Worm (Caenorhabditis elegans): ENCODE results near the gene T07D3.2.

The T07D3.2 gene

ce11 chrII:880666-881226 lies 21.0 kb upstream of the T07D3.2 start:
- TF ChIP-seq daf-16 (GFP tag; optimal IDR thresholded peaks at IDR 0.05) (no peak), daf-16 (tag; optimal IDR thresholded peaks at IDR 0.05) (peak; percentile 42), zag-1 (tag; optimal IDR thresholded peaks at IDR 0.05) (no peak), ama-1 (optimal IDR thresholded peaks at IDR 0.05) (no peak), unc-130 (GFP tag; optimal IDR thresholded peaks at IDR 0.05) (no peak), ceh-32 (tag; optimal IDR thresholded peaks at IDR 0.05; ENCODE audit: poor library complexity) (no peak), lin-39 (tag; optimal IDR thresholded peaks at IDR 0.05) (no peak), unc-62 (GFP tag; optimal IDR thresholded peaks at IDR 0.05 in 1 of 2) (peak in 1 of 2 experiments; percentile 99), unc-62 (tag; optimal IDR thresholded peaks at IDR 0.05) (no peak), hlh-11 (tag; optimal IDR thresholded peaks at IDR 0.05) (peak; percentile 47), nhr-28 (tag; optimal IDR thresholded peaks at IDR 0.05) (peak; percentile 54), attf-4 (tag; optimal IDR thresholded peaks at IDR 0.05) (no peak), dmd-6 (GFP tag; IDR thresholded peaks at IDR 0.05) (peak; percentile 71), pqm-1 (tag; optimal IDR thresholded peaks at IDR 0.05) (peak; percentile 87), dve-1 (tag; optimal IDR thresholded peaks at IDR 0.05; ENCODE audit: insufficient read depth) (peak; percentile 9), skn-1 (tag; optimal IDR thresholded peaks at IDR 0.05) (no peak), dmd-9 (GFP tag; IDR thresholded peaks at IDR 0.05) (no peak), ztf-11 (tag; optimal IDR thresholded peaks at IDR 0.05) (no peak), F49E8.2 (tag; optimal IDR thresholded peaks at IDR 0.05; ENCODE audit: borderline replicate concordance) (no peak), ceh-82 (tag; optimal IDR thresholded peaks at IDR 0.05) (no peak), lin-13 (GFP tag; optimal IDR thresholded peaks at IDR 0.05) (peak; percentile 20), nhr-77 (tag; optimal IDR thresholded peaks at IDR 0.05) (peak; percentile 11), egl-27 (tag; optimal IDR thresholded peaks at IDR 0.05) (no peak), zfp-2 (tag; optimal IDR thresholded peaks at IDR 0.05) (no peak), rbr-2 (tag; optimal IDR thresholded peaks at IDR 0.05) (no peak)

- TF ChIP-seq unc-62 (GFP tag; optimal IDR thresholded peaks at IDR 0.05 in 1 of 2) (peak in 1 of 2 experiments; percentile 73), unc-62 (tag; optimal IDR thresholded peaks at IDR 0.05) (no peak), nhr-77 (tag; optimal IDR thresholded peaks at IDR 0.05) (peak; percentile 18), pqm-1 (tag; optimal IDR thresholded peaks at IDR 0.05) (peak; percentile 57), R02D3.7 (tag; optimal IDR thresholded peaks at IDR 0.05) (no peak), attf-4 (tag; optimal IDR thresholded peaks at IDR 0.05) (no peak), nhr-28 (tag; optimal IDR thresholded peaks at IDR 0.05) (peak; percentile 13), hlh-11 (tag; optimal IDR thresholded peaks at IDR 0.05) (peak; percentile 4), daf-16 (GFP tag; optimal IDR thresholded peaks at IDR 0.05) (no peak), daf-16 (tag; optimal IDR thresholded peaks at IDR 0.05) (peak; percentile 37), ceh-32 (tag; optimal IDR thresholded peaks at IDR 0.05; ENCODE audit: poor library complexity) (no peak), dmd-6 (GFP tag; IDR thresholded peaks at IDR 0.05) (peak; percentile 15; the same call in 1 of the 2 replicates)
These were observed 17.5 kb upstream of the T07D3.2 start for ce11 chrII:884204-884603.

ce11 chrII:888024-888423 lies 13.7 kb upstream of the T07D3.2 start, which contains the start of gene T07D3.4:
TSS of gene T07D3.4 (plus strand) at chrII:888309.
- TF ChIP-seq nhr-28 (tag; optimal IDR thresholded peaks at IDR 0.05) (peak; percentile 70), daf-16 (GFP tag; optimal IDR thresholded peaks at IDR 0.05) (no peak), daf-16 (tag; optimal IDR thresholded peaks at IDR 0.05) (peak; percentile 90), rbr-2 (tag; optimal IDR thresholded peaks at IDR 0.05) (no peak), dve-1 (tag; optimal IDR thresholded peaks at IDR 0.05; ENCODE audit: insufficient read depth) (peak; percentile 29), snpc-4 (tag; optimal IDR thresholded peaks at IDR 0.05) (no peak), zfp-2 (tag; optimal IDR thresholded peaks at IDR 0.05) (no peak), lim-7 (GFP tag; IDR thresholded peaks at IDR 0.05) (no peak), zfp-3 (GFP tag; conservative IDR thresholded peaks at IDR 0.05) (no peak), nhr-41 (GFP tag; IDR thresholded peaks at IDR 0.05) (no peak), jun-1 (tag; optimal IDR thresholded peaks at IDR 0.05) (no peak), ctbp-1 (GFP tag; IDR thresholded peaks at IDR 0.05) (no peak), nhr-77 (tag; optimal IDR thresholded peaks at IDR 0.05) (peak; percentile 37), dmd-6 (GFP tag; IDR thresholded peaks at IDR 0.05) (peak; percentile 51; the same call in 1 of the 2 replicates), ama-1 (optimal IDR thresholded peaks at IDR 0.05) (no peak), zip-11 (GFP tag; IDR thresholded peaks at IDR 0.05) (no peak), pqm-1 (tag; optimal IDR thresholded peaks at IDR 0.05) (peak; percentile 67), hlh-30 (tag; optimal IDR thresholded peaks at IDR 0.05; ENCODE audit: insufficient read depth) (no peak), mes-2 (tag; optimal IDR thresholded peaks at IDR 0.05; ENCODE audit: poor library complexity, severe bottlenecking) (no peak), pha-4 (GFP tag; IDR thresholded peaks at IDR 0.05) (no peak), pha-4 (tag; optimal IDR thresholded peaks at IDR 0.05) (no peak), nhr-11 (tag; optimal IDR thresholded peaks at IDR 0.05) (no peak), hlh-11 (tag; optimal IDR thresholded peaks at IDR 0.05) (peak; percentile 54), ceh-32 (tag; optimal IDR thresholded peaks at IDR 0.05; ENCODE audit: poor library complexity) (no peak), attf-4 (tag; optimal IDR thresholded peaks at IDR 0.05) (no peak)

All from whole organism, L4 larva.